Worm (Caenorhabditis elegans): ENCODE data around the gene T07A9.12.

ce11 chrIV:425546-425945 is 14.9 kb downstream of the T07A9.12 start:
- TF ChIP-seq nhr-76 (tag; optimal IDR thresholded peaks at IDR 0.05) (no peak), nhr-12 (tag; optimal IDR thresholded peaks at IDR 0.05) (no peak), unc-120 (tag; optimal IDR thresholded peaks at IDR 0.05; ENCODE audit: poor library complexity, severe bottlenecking) (peak; percentile 27), unc-62 (GFP tag; optimal IDR thresholded peaks at IDR 0.05) (no peak), nhr-28 (tag; optimal IDR thresholded peaks at IDR 0.05) (no peak), snpc-4 (tag; optimal IDR thresholded peaks at IDR 0.05) (no peak), blmp-1 (tag; optimal IDR thresholded peaks at IDR 0.05) (no peak), mab-5 (tag; optimal IDR thresholded peaks at IDR 0.05) (no peak)
